Worm (Caenorhabditis elegans): ENCODE measurements around the gene sam-10.

- TF ChIP-seq pha-4 (tag; optimal IDR thresholded peaks at IDR 0.05) (no peak), unc-62 (GFP tag; optimal IDR thresholded peaks at IDR 0.05) (no peak), ekl-4 (GFP tag; IDR thresholded peaks at IDR 0.05) (no peak), cebp-1 (GFP tag; IDR thresholded peaks at IDR 0.05) (no peak), cebp-1 (tag; optimal IDR thresholded peaks at IDR 0.05) (no peak)
Observed at ce11 chrII:13293502-13293901, 36.8 kb downstream of the sam-10 start.

All from whole organism, young adult.